Worm (Caenorhabditis elegans): ENCODE data around the gene srbc-21.

srbc-21 gene

ce11 chrV:2206181-2206580 lies 50.8 kb downstream of the srbc-21 start, which contains the start of gene srt-40:
Gene srt-40 (minus strand): TSS chrV:2206281.
- TF ChIP-seq W03F9.2 (tag; optimal IDR thresholded peaks at IDR 0.05) (no peak), him-1 (tag; optimal IDR thresholded peaks at IDR 0.05) (no peak)

Measured in whole organism, L4/young adult.